Worm (Caenorhabditis elegans): ENCODE measurements around the gene T26H5.8.

DNA sequence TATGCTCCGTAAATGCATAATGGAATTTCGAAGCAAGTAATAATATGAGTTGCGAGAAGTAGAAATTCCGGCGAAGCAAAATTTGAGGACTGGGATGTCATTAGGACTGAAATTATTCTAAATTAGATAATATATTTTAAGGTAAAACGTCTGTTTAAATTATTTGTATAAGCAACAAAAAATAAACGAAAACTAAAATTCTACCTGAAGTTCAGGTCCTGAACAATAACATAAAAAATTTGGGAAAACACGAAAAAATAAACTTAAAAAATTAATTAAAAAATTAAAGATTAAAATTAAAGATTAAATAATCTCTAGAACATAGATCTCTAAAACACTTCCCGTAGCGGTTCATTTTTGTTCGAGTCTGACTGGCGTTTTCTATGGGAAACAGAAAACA is 52.7 kb downstream of the T26H5.8 start, which contains the start of gene srh-251:
- TF ChIP-seq ztf-29 (GFP tag; IDR thresholded peaks at IDR 0.05) (no peak), med-1 (GFP tag; optimal IDR thresholded peaks at IDR 0.05; ENCODE audit: insufficient read depth) (no peak), ref-1 (GFP tag; conservative IDR thresholded peaks at IDR 0.05) (no peak)
